Worm (Caenorhabditis elegans): ENCODE results near the gene F14F9.2.

Gene F14F9.2

ce11 chrV:5177209-5177608, 32.6 kb downstream of the F14F9.2 start, which contains the start of gene ugt-51:
ugt-51 (minus strand) TSS chrV:5177309.
- TF ChIP-seq unc-62 (GFP tag; optimal IDR thresholded peaks at IDR 0.05) (no peak), zip-8 (tag; optimal IDR thresholded peaks at IDR 0.05) (no peak), nhr-76 (tag; optimal IDR thresholded peaks at IDR 0.05) (no peak), nhr-237 (tag; optimal IDR thresholded peaks at IDR 0.05) (no peak), ztf-11 (tag; optimal IDR thresholded peaks at IDR 0.05) (no peak), nhr-12 (tag; optimal IDR thresholded peaks at IDR 0.05) (no peak), M03D4.4 (tag; optimal IDR thresholded peaks at IDR 0.05) (no peak), ceh-43 (GFP tag; optimal IDR thresholded peaks at IDR 0.05) (no peak), pha-4 (tag; optimal IDR thresholded peaks at IDR 0.05) (no peak), ceh-83 (GFP tag; optimal IDR thresholded peaks at IDR 0.05) (no peak), elt-3 (tag; optimal IDR thresholded peaks at IDR 0.05) (no peak), ham-2 (GFP tag; optimal IDR thresholded peaks at IDR 0.05) (no peak), unc-39 (tag; optimal IDR thresholded peaks at IDR 0.05) (no peak)

ce11 chrV:5178051-5178450, 33.4 kb downstream of the F14F9.2 start:
- TF ChIP-seq mls-2 (tag; optimal IDR thresholded peaks at IDR 0.05) (no peak), nhr-28 (tag; optimal IDR thresholded peaks at IDR 0.05) (no peak), M03D4.4 (tag; optimal IDR thresholded peaks at IDR 0.05) (no peak), ces-1 (GFP tag; optimal IDR thresholded peaks at IDR 0.05) (no peak), nhr-76 (tag; optimal IDR thresholded peaks at IDR 0.05) (no peak), lin-32 (GFP tag; optimal IDR thresholded peaks at IDR 0.05) (no peak), flh-1 (GFP tag; optimal IDR thresholded peaks at IDR 0.05) (no peak), nhr-237 (tag; optimal IDR thresholded peaks at IDR 0.05) (no peak), cnd-1 (tag; optimal IDR thresholded peaks at IDR 0.05) (no peak), zip-8 (tag; optimal IDR thresholded peaks at IDR 0.05) (no peak), drap-1 (GFP tag; optimal IDR thresholded peaks at IDR 0.05) (no peak), hlh-1 (tag; optimal IDR thresholded peaks at IDR 0.05) (no peak), unc-39 (tag; optimal IDR thresholded peaks at IDR 0.05) (no peak), snpc-4 (tag; optimal IDR thresholded peaks at IDR 0.05) (no peak), nhr-12 (tag; optimal IDR thresholded peaks at IDR 0.05) (no peak), bed-3 (GFP tag; optimal IDR thresholded peaks at IDR 0.05) (no peak), nhr-2 (tag; optimal IDR thresholded peaks at IDR 0.05) (no peak), sptf-1 (tag; optimal IDR thresholded peaks at IDR 0.05) (no peak), elt-1 (tag; optimal IDR thresholded peaks at IDR 0.05; ENCODE audit: borderline replicate concordance, insufficient read depth) (no peak), mep-1 (tag; optimal IDR thresholded peaks at IDR 0.05) (no peak)

- no peak for TF ChIP-seq snpc-4 (tag; optimal IDR thresholded peaks at IDR 0.05)
- TF ChIP-seq mep-1 (tag; optimal IDR thresholded peaks at IDR 0.05) = no peak
- no peak for TF ChIP-seq pha-4 (tag; optimal IDR thresholded peaks at IDR 0.05)
- TF ChIP-seq blmp-1 (tag; optimal IDR thresholded peaks at IDR 0.05) = no peak
- no peak for TF ChIP-seq nhr-12 (tag; optimal IDR thresholded peaks at IDR 0.05)
- no peak for TF ChIP-seq lin-13 (tag; optimal IDR thresholded peaks at IDR 0.05)
- no peak for TF ChIP-seq sptf-1 (tag; optimal IDR thresholded peaks at IDR 0.05)
- TF ChIP-seq flh-1 (GFP tag; optimal IDR thresholded peaks at IDR 0.05) = no peak
- TF ChIP-seq drap-1 (GFP tag; optimal IDR thresholded peaks at IDR 0.05) = no peak
- no peak for TF ChIP-seq lin-32 (GFP tag; optimal IDR thresholded peaks at IDR 0.05)
- TF ChIP-seq nhr-28 (tag; optimal IDR thresholded peaks at IDR 0.05) = no peak
- no peak for TF ChIP-seq elt-3 (tag; optimal IDR thresholded peaks at IDR 0.05)
- no peak for TF ChIP-seq lsy-2 (tag; optimal IDR thresholded peaks at IDR 0.05)
- TF ChIP-seq cnd-1 (tag; optimal IDR thresholded peaks at IDR 0.05) = no peak
- no peak for TF ChIP-seq unc-62 (GFP tag; optimal IDR thresholded peaks at IDR 0.05)
- TF ChIP-seq mls-2 (tag; optimal IDR thresholded peaks at IDR 0.05) = no peak
- TF ChIP-seq nhr-76 (tag; optimal IDR thresholded peaks at IDR 0.05) = no peak
- TF ChIP-seq sem-2 (GFP tag; optimal IDR thresholded peaks at IDR 0.05) = no peak
Measured at ce11 chrV:5181612-5182011, 37.0 kb downstream of the F14F9.2 start, which contains the start of gene C03A7.2. C03A7.2 (plus strand) TSS chrV:5181912.

ce11 chrV:5192501-5192900, 47.9 kb downstream of the F14F9.2 start, which contains the start of gene C03A7.13:
C03A7.13 (minus strand) TSS chrV:5192543.
- TF ChIP-seq nhr-76 (tag; optimal IDR thresholded peaks at IDR 0.05) (no peak), zip-8 (tag; optimal IDR thresholded peaks at IDR 0.05) (no peak)

ce11 chrV:5194508-5194907, 49.9 kb downstream of the F14F9.2 start, which contains the start of gene abu-8:
abu-8 (minus strand) TSS chrV:5194608.
- TF ChIP-seq elt-1 (tag; optimal IDR thresholded peaks at IDR 0.05; ENCODE audit: borderline replicate concordance, insufficient read depth) (no peak), elt-3 (tag; optimal IDR thresholded peaks at IDR 0.05) (no peak), nhr-76 (tag; optimal IDR thresholded peaks at IDR 0.05) (no peak), ham-2 (GFP tag; optimal IDR thresholded peaks at IDR 0.05) (no peak), nhr-2 (tag; optimal IDR thresholded peaks at IDR 0.05) (no peak), mab-5 (tag; optimal IDR thresholded peaks at IDR 0.05) (no peak), pha-4 (tag; optimal IDR thresholded peaks at IDR 0.05) (no peak), nhr-28 (tag; optimal IDR thresholded peaks at IDR 0.05) (no peak), unc-39 (tag; optimal IDR thresholded peaks at IDR 0.05) (no peak), sem-2 (GFP tag; optimal IDR thresholded peaks at IDR 0.05) (no peak), nhr-237 (tag; optimal IDR thresholded peaks at IDR 0.05) (no peak), hlh-1 (tag; optimal IDR thresholded peaks at IDR 0.05) (no peak)
